Fruit fly (Drosophila melanogaster): Measurements from ENCODE around the gene Atx-1.

Gene Atx-1

dm6 chrX:6849178-6849956 lies 26.4 kb downstream of the Atx-1 start, which contains the start of the genes Cht11 and CG4558 (continued):
- TF ChIP-seq CG32006 (GFP tag; optimal IDR thresholded peaks at IDR 0.05) (peak; percentile 83), CG6808 (GFP tag; optimal IDR thresholded peaks at IDR 0.05) (peak; percentile 76), Ets21C (GFP tag; optimal IDR thresholded peaks at IDR 0.05) (peak; percentile 77), Sox14 (GFP tag; optimal IDR thresholded peaks at IDR 0.05) (peak; percentile 91), CG3032 (tag; optimal IDR thresholded peaks at IDR 0.05) (peak; percentile 83), OdsH (GFP tag; optimal IDR thresholded peaks at IDR 0.05) (peak; percentile 87), topi (GFP tag; optimal IDR thresholded peaks at IDR 0.05) (peak; percentile 87), CG1621 (tag; optimal IDR thresholded peaks at IDR 0.05) (peak; percentile 51), CG11762 (GFP tag; optimal IDR thresholded peaks at IDR 0.05; ENCODE audit: insufficient read depth) (peak; percentile 67), Lpt (GFP tag; optimal IDR thresholded peaks at IDR 0.05) (peak; percentile 74), svp (GFP tag) (peak; percentile 92), fd85E (GFP tag; optimal IDR thresholded peaks at IDR 0.05) (peak; percentile 34), CG34406 (GFP tag; optimal IDR thresholded peaks at IDR 0.05) (peak; percentile 82), vri (GFP tag; optimal IDR thresholded peaks at IDR 0.05) (peak; percentile 80), CG15336 (GFP tag; IDR thresholded peaks at IDR 0.05) (peak; percentile 79; the same call in 1 of the 2 replicates), dac (GFP tag; optimal IDR thresholded peaks at IDR 0.05) (peak; percentile 71), Hr4 (GFP tag; optimal IDR thresholded peaks at IDR 0.05) (peak; percentile 81), CG10631 (GFP tag; optimal IDR thresholded peaks at IDR 0.05) (peak; percentile 87), CG10669 (GFP tag; optimal IDR thresholded peaks at IDR 0.05) (peak; percentile 75), dsx (GFP tag; optimal IDR thresholded peaks at IDR 0.05; ENCODE audit: poor library complexity, severe bottlenecking) (peak; percentile 78)

- TF ChIP-seq spab (GFP tag; optimal IDR thresholded peaks at IDR 0.05) (peak; percentile 80), CG6163 (GFP tag; IDR thresholded peaks at IDR 0.05) (peak; percentile 90), fd85E (GFP tag; optimal IDR thresholded peaks at IDR 0.05) (peak; percentile 49), net (GFP tag; optimal IDR thresholded peaks at IDR 0.05) (peak; percentile 91), Met (GFP tag; optimal IDR thresholded peaks at IDR 0.05) (peak; percentile 94), Sox14 (GFP tag; optimal IDR thresholded peaks at IDR 0.05) (peak; percentile 96), lz (GFP tag; optimal IDR thresholded peaks at IDR 0.05) (peak; percentile 96), CG34406 (GFP tag; optimal IDR thresholded peaks at IDR 0.05) (peak; percentile 89), CG15336 (GFP tag; IDR thresholded peaks at IDR 0.05) (peak; percentile 84), CG8319 (GFP tag; optimal IDR thresholded peaks at IDR 0.05) (peak; percentile 88), CG16779 (tag; optimal IDR thresholded peaks at IDR 0.05) (peak; percentile 72), CG9139 (GFP tag; optimal IDR thresholded peaks at IDR 0.05) (peak; percentile 77), Sox15 (GFP tag; optimal IDR thresholded peaks at IDR 0.05) (peak; percentile 92), CG8632 (GFP tag; optimal IDR thresholded peaks at IDR 0.05) (peak; percentile 83), CG11762 (GFP tag; optimal IDR thresholded peaks at IDR 0.05; ENCODE audit: insufficient read depth) (peak; percentile 83), Ets96B (tag; optimal IDR thresholded peaks at IDR 0.05) (peak; percentile 92), CG10669 (GFP tag; optimal IDR thresholded peaks at IDR 0.05) (peak; percentile 93), CG32006 (GFP tag; optimal IDR thresholded peaks at IDR 0.05) (peak; percentile 92), pdm3 (GFP tag; optimal IDR thresholded peaks at IDR 0.05) (peak; percentile 95), esn (GFP tag; optimal IDR thresholded peaks at IDR 0.05) (peak; percentile 93), Eip78C (GFP tag) (peak; percentile 96), Eip93F (GFP tag; optimal IDR thresholded peaks at IDR 0.05) (peak; percentile 63), CG6792 (GFP tag; optimal IDR thresholded peaks at IDR 0.05) (peak; percentile 88), Blimp-1 (GFP tag; optimal IDR thresholded peaks at IDR 0.05) (peak; percentile 76), cyc (GFP tag; optimal IDR thresholded peaks at IDR 0.05) (peak; percentile 96), Lpt (GFP tag; optimal IDR thresholded peaks at IDR 0.05) (peak; percentile 83), eg (GFP tag; IDR thresholded peaks at IDR 0.05) (peak; percentile 92), CG31627 (GFP tag; optimal IDR thresholded peaks at IDR 0.05) (peak; percentile 95), Sox102F (GFP tag; optimal IDR thresholded peaks at IDR 0.05) (peak; percentile 90), CG3919 (GFP tag; optimal IDR thresholded peaks at IDR 0.05) (peak; percentile 93), fd59A (GFP tag; optimal IDR thresholded peaks at IDR 0.05) (peak; percentile 85), Eip75B (GFP tag; optimal IDR thresholded peaks at IDR 0.05) (peak; percentile 91), acj6 (GFP tag; optimal IDR thresholded peaks at IDR 0.05) (peak; percentile 93), CG6808 (GFP tag; optimal IDR thresholded peaks at IDR 0.05) (peak; percentile 90), CG8119 (GFP tag; IDR thresholded peaks at IDR 0.05) (peak; percentile 87), Smox (GFP tag; optimal IDR thresholded peaks at IDR 0.05) (peak; percentile 92), Hr39 (GFP tag; optimal IDR thresholded peaks at IDR 0.05) (peak; percentile 94)
These were observed 29.6 kb downstream of the Atx-1 start for dm6 chrX:6852574-6852973.

Measured in whole organism, prepupa.